Fruit fly (Drosophila melanogaster): Measurements from ENCODE around the gene CG15040.

CG15040 gene

dm6 chrX:18564984-18565383, 52.4 kb downstream of the CG15040 start:
- TF ChIP-seq pan (optimal IDR thresholded peaks at IDR 0.05) (no peak), Dll (optimal IDR thresholded peaks at IDR 0.05) (no peak), usp (GFP tag; optimal IDR thresholded peaks at IDR 0.05) (no peak), psq (optimal IDR thresholded peaks at IDR 0.05) (no peak), EcR (GFP tag; optimal IDR thresholded peaks at IDR 0.05) (no peak), CG8478 (optimal IDR thresholded peaks at IDR 0.05) (no peak)

dm6 chrX:18560584-18560983, 56.8 kb downstream of the CG15040 start:
- TF ChIP-seq EcR (GFP tag; optimal IDR thresholded peaks at IDR 0.05) (no peak), psq (optimal IDR thresholded peaks at IDR 0.05) (no peak), CG8478 (optimal IDR thresholded peaks at IDR 0.05) (no peak), usp (GFP tag; optimal IDR thresholded peaks at IDR 0.05) (no peak), pan (optimal IDR thresholded peaks at IDR 0.05) (no peak), Dll (optimal IDR thresholded peaks at IDR 0.05) (no peak)

dm6 chrX:18558583-18558982, 58.8 kb downstream of the CG15040 start:
- no peak for TF ChIP-seq pan (optimal IDR thresholded peaks at IDR 0.05)
- no peak for TF ChIP-seq CG8478 (optimal IDR thresholded peaks at IDR 0.05)
- TF ChIP-seq psq (optimal IDR thresholded peaks at IDR 0.05) = no peak
- TF ChIP-seq EcR (GFP tag; optimal IDR thresholded peaks at IDR 0.05) = no peak
- no peak for TF ChIP-seq Dll (optimal IDR thresholded peaks at IDR 0.05)
- TF ChIP-seq usp (GFP tag; optimal IDR thresholded peaks at IDR 0.05) = no peak

Data from whole organism.